Worm (Caenorhabditis elegans): ENCODE measurements around the gene C25A6.1.

C25A6.1 gene

DNA sequence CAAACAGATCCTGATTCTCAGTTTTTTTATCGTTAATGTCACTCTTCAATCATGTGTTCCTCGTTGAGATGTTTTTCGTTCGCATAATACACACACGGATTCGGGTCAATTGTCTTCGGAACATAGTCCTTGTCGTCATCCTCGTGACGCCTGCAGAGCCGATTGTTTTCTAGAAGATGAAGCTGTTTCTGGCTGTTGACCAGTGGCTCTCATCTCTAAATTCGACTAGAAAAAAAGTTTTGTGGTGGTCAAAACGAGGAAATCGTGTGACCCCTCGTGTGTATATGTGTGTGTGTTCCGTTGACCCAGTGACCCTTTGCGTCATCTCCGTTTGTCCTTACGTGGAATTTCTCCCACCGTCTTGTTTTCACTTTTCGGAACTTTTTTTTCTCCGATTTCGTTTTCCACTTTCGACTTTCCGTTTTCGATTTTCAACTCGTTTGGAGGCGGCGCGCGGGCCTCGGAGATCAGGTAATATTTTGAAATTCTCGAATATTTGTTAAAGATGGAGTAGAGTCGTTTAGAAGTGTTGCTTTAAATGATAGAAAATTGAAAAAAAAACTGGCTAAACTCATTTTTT, 22.3 kb upstream of the C25A6.1 start, which contains the start of gene C35A11.2:
TSS of gene C35A11.2 (plus strand) at position 386 of the 580 bp plus-strand sequence.
- TF ChIP-seq lin-13 (GFP tag; optimal IDR thresholded peaks at IDR 0.05) (no peak), mxl-3 (GFP tag; optimal IDR thresholded peaks at IDR 0.05) (peak; percentile 25), unc-62 (GFP tag; optimal IDR thresholded peaks at IDR 0.05 in 1 of 2) (peak in 1 of 2 experiments; percentile 94), unc-62 (tag; optimal IDR thresholded peaks at IDR 0.05) (no peak), aha-1 (tag) (peak; percentile 3), mep-1 (tag; optimal IDR thresholded peaks at IDR 0.05) (no peak)

DNA sequence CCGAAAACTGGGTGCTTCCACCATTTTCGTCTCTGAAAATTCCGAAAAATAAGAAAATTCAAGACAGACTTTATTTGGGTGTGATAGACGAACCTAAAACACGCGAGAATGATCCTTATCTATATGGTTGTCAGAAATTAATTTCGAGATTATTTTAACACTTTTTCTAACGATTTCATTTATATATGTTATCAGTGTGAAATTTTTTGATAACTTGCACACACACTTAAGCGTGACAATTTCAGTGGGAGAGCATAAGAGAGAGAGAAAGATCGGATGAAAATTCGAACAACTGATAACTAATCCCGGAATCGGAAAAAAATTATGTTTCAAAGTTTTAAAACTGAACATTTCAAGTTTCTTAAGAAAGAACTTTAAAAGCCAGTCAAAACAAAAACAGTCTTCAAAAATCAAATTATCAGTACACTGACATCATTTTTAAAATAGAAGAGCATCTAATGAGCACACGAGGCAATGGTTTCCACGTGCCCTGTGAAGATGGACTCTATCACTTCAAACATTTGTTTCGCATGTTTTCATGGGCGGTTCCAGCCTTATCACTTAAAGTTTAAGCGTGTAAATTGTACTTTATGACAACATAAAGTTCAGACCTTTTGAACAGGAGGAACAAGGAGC, 15.2 kb upstream of the C25A6.1 start, which contains the start of gene C35A11.4:
TSS of gene C35A11.4 (minus strand) at position 156 of the 636 bp plus-strand sequence.
- peak; percentile 76 for TF ChIP-seq hlh-11 (tag; optimal IDR thresholded peaks at IDR 0.05)
- no peak for TF ChIP-seq nhr-10 (tag; optimal IDR thresholded peaks at IDR 0.05)
- peak; percentile 73 for TF ChIP-seq nhr-77 (tag; optimal IDR thresholded peaks at IDR 0.05)
- TF ChIP-seq dmd-6 (GFP tag; IDR thresholded peaks at IDR 0.05), result peak; percentile 65
- peak; percentile 86 for TF ChIP-seq dve-1 (tag; optimal IDR thresholded peaks at IDR 0.05; ENCODE audit: insufficient read depth)
- TF ChIP-seq lin-15B (tag; optimal IDR thresholded peaks at IDR 0.05), result no peak
- TF ChIP-seq daf-16 (GFP tag; optimal IDR thresholded peaks at IDR 0.05), result no peak
- TF ChIP-seq daf-16 (tag; optimal IDR thresholded peaks at IDR 0.05), result peak; percentile 81
- peak; percentile 21 for TF ChIP-seq cey-2 (tag; optimal IDR thresholded peaks at IDR 0.05; ENCODE audit: borderline replicate concordance, insufficient read depth)
- peak; percentile 75 for TF ChIP-seq aha-1 (tag)
- peak; percentile 61; the same call in 1 of the 2 replicates for TF ChIP-seq php-3 (GFP tag; IDR thresholded peaks at IDR 0.05)
- peak; percentile 37 for TF ChIP-seq hlh-30 (tag; optimal IDR thresholded peaks at IDR 0.05; ENCODE audit: insufficient read depth)
- TF ChIP-seq pqm-1 (tag; optimal IDR thresholded peaks at IDR 0.05), result peak; percentile 62
- no peak for TF ChIP-seq Y5F2A.4 (GFP tag; optimal IDR thresholded peaks at IDR 0.05)
- no peak for TF ChIP-seq mxl-3 (GFP tag; optimal IDR thresholded peaks at IDR 0.05)
- TF ChIP-seq nhr-48 (tag; optimal IDR thresholded peaks at IDR 0.05), result peak; percentile 31
- TF ChIP-seq nhr-28 (tag; optimal IDR thresholded peaks at IDR 0.05), result peak; percentile 71
- peak in 1 of 2 experiments; percentile 63 for TF ChIP-seq mdl-1 (tag; optimal IDR thresholded peaks at IDR 0.05)
- TF ChIP-seq Y48G9A.11 (GFP tag; IDR thresholded peaks at IDR 0.05), result no peak
- TF ChIP-seq unc-62 (GFP tag; optimal IDR thresholded peaks at IDR 0.05 in 1 of 2), result no peak
- TF ChIP-seq unc-62 (tag; optimal IDR thresholded peaks at IDR 0.05), result no peak

DNA sequence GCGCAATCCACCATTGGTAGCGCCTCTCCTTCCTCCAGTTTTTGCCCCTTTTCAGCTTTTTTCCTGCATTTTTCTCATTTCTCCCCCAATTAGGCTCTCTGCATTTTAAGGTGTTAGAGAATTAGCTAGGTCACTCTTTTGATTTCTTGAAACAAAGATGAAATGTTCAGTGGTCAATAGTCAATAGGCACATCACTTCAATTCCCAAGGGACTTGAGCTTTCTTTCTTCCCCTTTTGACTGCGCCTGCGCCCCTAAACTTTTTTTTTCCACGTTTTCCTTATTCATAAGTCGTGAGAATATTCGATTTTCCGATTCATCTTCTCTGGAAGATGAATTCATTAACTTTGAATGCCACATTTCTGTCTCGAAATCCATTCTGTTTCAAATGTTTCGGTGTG, 4.4 kb upstream of the C25A6.1 start:
- TF ChIP-seq skn-1 (tag; optimal IDR thresholded peaks at IDR 0.05) (no peak), sdz-12 (GFP tag; optimal IDR thresholded peaks at IDR 0.05) (no peak), aha-1 (tag) (peak; percentile 73), ztf-11 (tag; optimal IDR thresholded peaks at IDR 0.05) (no peak)

DNA sequence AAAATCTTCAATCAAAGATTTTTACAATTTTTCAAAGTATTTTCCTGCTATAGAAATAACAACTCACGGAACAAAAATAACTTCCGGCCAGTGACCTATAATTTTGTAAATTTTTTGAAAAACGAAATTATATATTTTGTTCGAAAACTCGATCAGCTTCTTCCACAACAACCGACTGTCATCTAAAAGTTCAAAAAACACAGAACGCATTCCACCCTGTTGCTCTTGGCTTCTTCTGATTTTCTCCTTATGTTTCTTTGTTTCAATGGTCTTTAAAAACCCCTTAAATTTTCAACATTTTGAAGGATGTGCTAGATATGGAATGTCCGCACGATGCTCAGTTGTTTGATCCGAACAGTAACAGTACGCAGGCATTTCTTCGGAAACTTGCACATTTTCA, 3.3 kb upstream of the C25A6.1 start, which contains the start of gene dmsr-7:
TSS of gene dmsr-7 (plus strand) at position 301 of the 400 bp plus-strand sequence.
- no peak for TF ChIP-seq dve-1 (tag; optimal IDR thresholded peaks at IDR 0.05; ENCODE audit: insufficient read depth)
- TF ChIP-seq aly-2 (tag; optimal IDR thresholded peaks at IDR 0.05), result no peak
- no peak for TF ChIP-seq F44E2.7 (GFP tag; IDR thresholded peaks at IDR 0.05)
- TF ChIP-seq ceh-62 (tag; optimal IDR thresholded peaks at IDR 0.05), result no peak
- TF ChIP-seq ceh-32 (tag; optimal IDR thresholded peaks at IDR 0.05; ENCODE audit: poor library complexity), result no peak
- TF ChIP-seq lin-13 (GFP tag; optimal IDR thresholded peaks at IDR 0.05), result no peak

DNA sequence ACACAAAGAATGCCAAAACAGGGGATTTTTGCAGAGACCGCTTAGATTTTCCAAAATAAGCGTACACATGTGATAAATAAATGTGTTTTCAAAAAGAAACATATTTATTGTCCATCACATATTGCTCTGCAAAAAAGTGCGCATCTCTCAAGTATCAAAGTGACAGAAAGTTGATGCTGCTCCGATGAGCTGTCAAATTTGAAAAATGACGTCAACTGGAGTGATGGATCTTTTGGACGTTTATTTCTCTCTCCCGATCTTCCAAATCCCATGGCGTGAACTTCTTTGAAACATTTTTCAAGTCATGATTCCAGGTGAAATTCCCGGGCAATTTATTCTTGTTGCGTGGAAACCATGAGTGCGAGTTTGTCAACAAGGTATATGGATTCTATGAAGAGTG, 598 bp downstream of the C25A6.1 start:
- peak in 1 of 2 experiments; percentile 99 for TF ChIP-seq unc-62 (GFP tag; optimal IDR thresholded peaks at IDR 0.05 in 1 of 2)
- no peak for TF ChIP-seq unc-62 (tag; optimal IDR thresholded peaks at IDR 0.05)
- TF ChIP-seq unc-130 (GFP tag; optimal IDR thresholded peaks at IDR 0.05), result no peak
- TF ChIP-seq hmg-1.1 (GFP tag; IDR thresholded peaks at IDR 0.05), result no peak
- no peak for TF ChIP-seq ama-1 (optimal IDR thresholded peaks at IDR 0.05)
- TF ChIP-seq ceh-20 (GFP tag; IDR thresholded peaks at IDR 0.05), result peak; percentile 64; the same call in 1 of the 2 replicates
- TF ChIP-seq mxl-2 (GFP tag; conservative IDR thresholded peaks at IDR 0.05), result no peak

Measured in whole organism, L4 larva.